Worm (Caenorhabditis elegans) whole organism, L3 larva: Measurements from ENCODE around the gene clc-27.

Experiments
- ZK546.5 ChIP-seq: sonication (generic microtip); optimal IDR thresholded peaks from 2 replicates; lab custom pipeline; 2017; ENCODE audit warnings: missing biosample characterization, missing genetic modification characterization
- nhr-76 ChIP-seq: fragments of 150-350 bp; sonication (generic microtip); optimal IDR thresholded peaks from 5 replicates; lab custom pipeline; 2014; ENCODE audit warnings: missing biosample characterization, missing genetic modification characterization
- pha-4 ChIP-seq: fragments of 150-350 bp; optimal IDR thresholded peaks from 2 replicates; lab custom pipeline; 2014; ENCODE audit warnings: missing biosample characterization, missing genetic modification reagents, missing genetic modification characterization

ce11 chrIII:1058881-1059280, 50.7 kb downstream of the clc-27 start:
- TF ChIP-seq nhr-76 (tag; lab: Kevin White, UChicago) (no peak), ZK546.5 (tag; lab: Kevin White, UChicago) (no peak), pha-4 (tag; lab: Kevin White, UChicago) (no peak)
